Fruit fly (Drosophila melanogaster) whole organism, embryonic: ENCODE data around the gene PIG-B.

ENCODE experiments used
- Bgb ChIP-seq: fragments of 200-800 bp; sonication (Bioruptor generic); IDR thresholded peaks from 2 replicates; pipeline ENCODE4 v1.3.6; 2022; ENCODE audit warnings: missing biosample characterization, missing genetic modification characterization; ENCODE audit not compliant: partially characterized antibody
- Bteb2 ChIP-seq: fragments of 200-800 bp; sonication (Bioruptor generic); optimal IDR thresholded peaks from 2 replicates; lab custom pipeline; 2016; ENCODE audit warnings: missing biosample characterization, missing genetic modification characterization
- CG12071 ChIP-seq: fragments of 200-800 bp; sonication (Bioruptor generic); optimal IDR thresholded peaks from 3 replicates; lab custom pipeline; 2018; ENCODE audit warnings: missing biosample characterization, mild to moderate bottlenecking, missing genetic modification characterization
- CG12104 ChIP-seq: fragments of 200-800 bp; sonication (Bioruptor generic); optimal IDR thresholded peaks from 3 replicates; lab custom pipeline; 2016; ENCODE audit warnings: missing biosample characterization, missing genetic modification characterization
- CG13424 ChIP-seq: fragments of 200-800 bp; sonication (Bioruptor generic); optimal IDR thresholded peaks from 2 replicates; lab custom pipeline; 2019; ENCODE audit warnings: missing biosample characterization, mild to moderate bottlenecking, missing genetic modification characterization, moderate library complexity
- CG14441 ChIP-seq: fragments of 200-800 bp; sonication (Bioruptor generic); IDR thresholded peaks from 2 replicates; pipeline ENCODE4 v1.3.6; 2022; ENCODE audit warnings: missing biosample characterization, missing genetic modification characterization
- CG14667 ChIP-seq: fragments of 200-800 bp; sonication (Bioruptor generic); IDR thresholded peaks from 2 replicates; pipeline ENCODE4 v1.3.6; 2022; ENCODE audit warnings: missing biosample characterization, missing genetic modification characterization
- CG14965 ChIP-seq: fragments of 200-800 bp; sonication (Bioruptor generic); optimal IDR thresholded peaks from 2 replicates; lab custom pipeline; 2016; ENCODE audit warnings: missing biosample characterization, missing genetic modification characterization, borderline replicate concordance
- CG1602 ChIP-seq: fragments of 200-800 bp; sonication (Bioruptor generic); optimal IDR thresholded peaks from 3 replicates; lab custom pipeline; 2016; ENCODE audit warnings: missing biosample characterization, missing genetic modification characterization
- CG16815 ChIP-seq: fragments of 200-800 bp; sonication (Bioruptor generic); optimal IDR thresholded peaks from 3 replicates; lab custom pipeline; 2017; ENCODE audit warnings: missing biosample characterization, mild to moderate bottlenecking, missing genetic modification characterization
- CG17568 ChIP-seq: fragments of 200-800 bp; sonication (Bioruptor generic); optimal IDR thresholded peaks from 2 replicates; lab custom pipeline; 2018; ENCODE audit warnings: missing biosample characterization, mild to moderate bottlenecking, missing genetic modification characterization, moderate library complexity
- CG18262 ChIP-seq: fragments of 200-800 bp; optimal IDR thresholded peaks from 3 replicates; lab custom pipeline; 2019; ENCODE audit warnings: missing biosample characterization, mild to moderate bottlenecking, missing genetic modification characterization, moderate library complexity
- CG2202 ChIP-seq: fragments of 200-800 bp; sonication (Bioruptor generic); optimal IDR thresholded peaks from 2 replicates; lab custom pipeline; 2018; ENCODE audit warnings: missing biosample characterization, mild to moderate bottlenecking, missing genetic modification characterization
- CG2678 ChIP-seq: fragments of 200-800 bp; sonication (Bioruptor generic); optimal IDR thresholded peaks from 3 replicates; lab custom pipeline; 2019; ENCODE audit warnings: missing biosample characterization, mild to moderate bottlenecking, missing genetic modification characterization, moderate library complexity
- CG34376 ChIP-seq: fragments of 200-800 bp; sonication (Bioruptor generic); optimal IDR thresholded peaks from 2 replicates; lab custom pipeline; 2018; ENCODE audit warnings: missing biosample characterization, mild to moderate bottlenecking, missing genetic modification characterization
- CG3838 ChIP-seq: fragments of 200-800 bp; sonication (Bioruptor generic); optimal IDR thresholded peaks from 3 replicates; lab custom pipeline; 2016; ENCODE audit warnings: missing biosample characterization, missing genetic modification characterization
- CG7271 ChIP-seq: fragments of 200-800 bp; sonication (Bioruptor generic); optimal IDR thresholded peaks from 2 replicates; lab custom pipeline; 2018; ENCODE audit warnings: missing biosample characterization, mild to moderate bottlenecking, missing genetic modification characterization, moderate library complexity
- CG8478 ChIP-seq: fragments of >200 bp; optimal IDR thresholded peaks from 2 replicates; lab custom pipeline; 2018
- CG8765 ChIP-seq: fragments of 200-800 bp; sonication (Bioruptor generic); IDR thresholded peaks from 2 replicates; pipeline ENCODE4 v1.3.6; 2022; ENCODE audit warnings: missing biosample characterization, missing genetic modification characterization
- CHES-1-like ChIP-seq: fragments of 200-800 bp; sonication (Bioruptor generic); optimal IDR thresholded peaks from 2 replicates; lab custom pipeline; 2016; ENCODE audit warnings: missing biosample characterization, missing genetic modification characterization
- Camta ChIP-seq: fragments of 200-800 bp; sonication (Bioruptor generic); optimal IDR thresholded peaks from 2 replicates; lab custom pipeline; 2016; ENCODE audit warnings: missing biosample characterization, missing genetic modification characterization
- D19B ChIP-seq: fragments of 200-800 bp; sonication (Bioruptor generic); optimal IDR thresholded peaks from 2 replicates; lab custom pipeline; 2017; ENCODE audit warnings: missing biosample characterization, mild to moderate bottlenecking, missing genetic modification characterization
- Dip2 ChIP-seq: fragments of 200-800 bp; sonication (Bioruptor generic); IDR thresholded peaks from 2 replicates; pipeline ENCODE4 v1.3.6; 2022; ENCODE audit warnings: missing biosample characterization, missing genetic modification characterization
- H2.0 ChIP-seq: fragments of 200-800 bp; sonication (Bioruptor generic); IDR thresholded peaks from 2 replicates; pipeline ENCODE4 v1.3.6; 2022; ENCODE audit warnings: missing biosample characterization, missing genetic modification characterization
- HLH4C ChIP-seq: fragments of 200-800 bp; sonication (Bioruptor generic); IDR thresholded peaks from 3 replicates; pipeline ENCODE4 v1.3.6; 2022; ENCODE audit warnings: missing biosample characterization, missing genetic modification characterization; ENCODE audit not compliant: partially characterized antibody
- HLH54F ChIP-seq: fragments of 200-800 bp; sonication (Bioruptor generic); optimal IDR thresholded peaks from 3 replicates; lab custom pipeline; 2016; ENCODE audit warnings: missing biosample characterization, missing genetic modification characterization
- Hmr ChIP-seq: fragments of 200-800 bp; sonication (Bioruptor generic); optimal IDR thresholded peaks from 3 replicates; lab custom pipeline; 2017; ENCODE audit warnings: mild to moderate bottlenecking, missing biosample characterization, missing genetic modification reagents, missing genetic modification characterization
- Hmx ChIP-seq: fragments of 200-800 bp; sonication (Bioruptor generic); optimal IDR thresholded peaks from 2 replicates; lab custom pipeline; 2016; ENCODE audit warnings: missing biosample characterization, missing genetic modification characterization
- Mad ChIP-seq: fragments of 200-800 bp; sonication (Bioruptor generic); optimal IDR thresholded peaks from 2 replicates; lab custom pipeline; 2016; ENCODE audit warnings: missing biosample characterization, missing genetic modification characterization
- Nf-YB ChIP-seq: fragments of 200-800 bp; sonication (Bioruptor generic); optimal IDR thresholded peaks from 3 replicates; lab custom pipeline; 2019; ENCODE audit warnings: missing biosample characterization, mild to moderate bottlenecking, missing genetic modification characterization, moderate library complexity
- ap ChIP-seq: fragments of 200-800 bp; sonication (Bioruptor generic); IDR thresholded peaks from 2 replicates; pipeline ENCODE4 v1.3.6; 2022; ENCODE audit warnings: missing biosample characterization, missing genetic modification characterization
- ash1 ChIP-seq: fragments of 200-800 bp; sonication (Bioruptor generic); optimal IDR thresholded peaks from 2 replicates; lab custom pipeline; 2018; ENCODE audit warnings: missing biosample characterization, mild to moderate bottlenecking, missing genetic modification characterization
- cg ChIP-seq: fragments of 200-800 bp; sonication (Bioruptor generic); optimal IDR thresholded peaks from 3 replicates; lab custom pipeline; 2019; ENCODE audit warnings: missing biosample characterization, mild to moderate bottlenecking, missing genetic modification characterization, moderate library complexity
- chif ChIP-seq, 2 experiments: fragments of 200-800 bp; sonication (Bioruptor generic); optimal IDR thresholded peaks; 3 replicates each; lab custom pipeline; 2016; ENCODE audit warnings: missing biosample characterization in 2 of 2, missing genetic modification characterization in 2 of 2
- gce ChIP-seq: fragments of 200-800 bp; sonication (Bioruptor generic); IDR thresholded peaks from 3 replicates; pipeline ENCODE4 v1.3.6; 2022; ENCODE audit warnings: missing biosample characterization, missing genetic modification characterization
- gcm ChIP-seq: fragments of 200-800 bp; sonication (Bioruptor generic); optimal IDR thresholded peaks from 2 replicates; lab custom pipeline; 2019; ENCODE audit warnings: missing biosample characterization, mild to moderate bottlenecking, missing genetic modification characterization, moderate library complexity
- hkb ChIP-seq, 2 experiments: fragments of 200-800 bp in 1 of 2; fragments of >200 bp in 1 of 2; sonication (Bioruptor generic) in 1 of 2; IDR thresholded peaks in 1 of 2; optimal IDR thresholded peaks in 1 of 2; 2 replicates each; pipeline versions ENCODE4 v1.3.6 to Lab custom; 2017 to 2022; ENCODE audit warnings: missing biosample characterization in 1 of 2, missing genetic modification characterization in 1 of 2
- hth ChIP-seq: fragments of >200 bp; optimal IDR thresholded peaks from 2 replicates; lab custom pipeline; 2017; ENCODE audit warnings: inconsistent platforms
- ind ChIP-seq: fragments of 200-800 bp; sonication (Bioruptor generic); optimal IDR thresholded peaks from 3 replicates; lab custom pipeline; 2016; ENCODE audit warnings: missing biosample characterization, missing genetic modification characterization
- inv ChIP-seq: fragments of 200-800 bp; sonication (Bioruptor generic); IDR thresholded peaks from 2 replicates; pipeline ENCODE4 v1.3.6; 2022; ENCODE audit warnings: missing biosample characterization, missing genetic modification characterization; ENCODE audit not compliant: partially characterized antibody
- jigr1 ChIP-seq: fragments of 200-800 bp; sonication (Bioruptor generic); IDR thresholded peaks from 3 replicates; pipeline ENCODE4 v1.3.6; 2022; ENCODE audit warnings: missing biosample characterization, missing genetic modification characterization
- p53 ChIP-seq: fragments of 200-800 bp; sonication (Bioruptor generic); optimal IDR thresholded peaks from 2 replicates; lab custom pipeline; 2016; ENCODE audit warnings: missing biosample characterization, missing genetic modification characterization
- phol ChIP-seq: fragments of 200-800 bp; sonication (Bioruptor generic); optimal IDR thresholded peaks from 3 replicates; lab custom pipeline; 2018; ENCODE audit warnings: missing biosample characterization, mild to moderate bottlenecking, missing genetic modification characterization, moderate library complexity
- slou ChIP-seq: fragments of 200-800 bp; sonication (Bioruptor generic); optimal IDR thresholded peaks from 3 replicates; lab custom pipeline; 2016; ENCODE audit warnings: missing biosample characterization, missing genetic modification characterization
- slp2 ChIP-seq: fragments of 200-800 bp; sonication (Bioruptor generic); optimal IDR thresholded peaks from 2 replicates; lab custom pipeline; 2016; ENCODE audit warnings: missing biosample characterization, missing genetic modification characterization
- ssp ChIP-seq: fragments of 200-800 bp; sonication (Bioruptor generic); IDR thresholded peaks from 2 replicates; pipeline ENCODE4 v1.3.6; 2022; ENCODE audit warnings: missing biosample characterization, missing genetic modification characterization
- tll ChIP-seq, 2 experiments: fragments of 200-800 bp in 1 of 2; fragments of >200 bp in 1 of 2; sonication (Bioruptor generic) in 1 of 2; optimal IDR thresholded peaks; 2 replicates each; lab custom pipeline; 2017 to 2019; ENCODE audit warnings: missing biosample characterization in 2 of 2, missing genetic modification characterization in 2 of 2, mild to moderate bottlenecking in 1 of 2, moderate library complexity in 1 of 2
- zen2 ChIP-seq: fragments of 200-800 bp; sonication (Bioruptor generic); IDR thresholded peaks from 3 replicates; pipeline ENCODE4 v1.3.6; 2022; ENCODE audit warnings: missing biosample characterization, missing genetic modification characterization; ENCODE audit not compliant: partially characterized antibody
- zfh1 ChIP-seq: fragments of 200-800 bp; sonication (Bioruptor generic); IDR thresholded peaks from 3 replicates; pipeline ENCODE4 v1.3.6; 2022; ENCODE audit warnings: missing biosample characterization, missing genetic modification characterization

Gene PIG-B

dm6 chr3L:3764338-3764737 lies 46.7 kb upstream of the PIG-B start:
- TF ChIP-seq Nf-YB (GFP tag; lab: Kevin White, UChicago) (no peak), CG34376 (GFP tag; lab: Kevin White, UChicago) (no peak), HLH4C (GFP tag; lab: Robert Waterston, UW) (no peak), CG1602 (GFP tag; lab: Kevin White, UChicago) (no peak), Bteb2 (no peak), zen2 (GFP tag; lab: Robert Waterston, UW) (no peak), CG12104 (no peak), CG7271 (no peak), phol (tag; lab: Kevin White, UChicago) (no peak), CG3838 (GFP tag; lab: Kevin White, UChicago) (no peak), chif (GFP tag; optimal IDR thresholded peaks at IDR 0.05; lab: Kevin White, UChicago) (no peak), cg (GFP tag; lab: Kevin White, UChicago) (no peak), CG16815 (GFP tag; lab: Kevin White, UChicago) (no peak), CG12071 (GFP tag; lab: Kevin White, UChicago) (no peak), hkb (optimal IDR thresholded peaks at IDR 0.05; lab: Kevin White, UChicago) (no peak), hkb (GFP tag; IDR thresholded peaks at IDR 0.05; lab: Robert Waterston, UW) (no peak), Mad (GFP tag; lab: Kevin White, UChicago) (no peak)
- TF ChIP-seq, all 482 proteins: peak for 0

DNA sequence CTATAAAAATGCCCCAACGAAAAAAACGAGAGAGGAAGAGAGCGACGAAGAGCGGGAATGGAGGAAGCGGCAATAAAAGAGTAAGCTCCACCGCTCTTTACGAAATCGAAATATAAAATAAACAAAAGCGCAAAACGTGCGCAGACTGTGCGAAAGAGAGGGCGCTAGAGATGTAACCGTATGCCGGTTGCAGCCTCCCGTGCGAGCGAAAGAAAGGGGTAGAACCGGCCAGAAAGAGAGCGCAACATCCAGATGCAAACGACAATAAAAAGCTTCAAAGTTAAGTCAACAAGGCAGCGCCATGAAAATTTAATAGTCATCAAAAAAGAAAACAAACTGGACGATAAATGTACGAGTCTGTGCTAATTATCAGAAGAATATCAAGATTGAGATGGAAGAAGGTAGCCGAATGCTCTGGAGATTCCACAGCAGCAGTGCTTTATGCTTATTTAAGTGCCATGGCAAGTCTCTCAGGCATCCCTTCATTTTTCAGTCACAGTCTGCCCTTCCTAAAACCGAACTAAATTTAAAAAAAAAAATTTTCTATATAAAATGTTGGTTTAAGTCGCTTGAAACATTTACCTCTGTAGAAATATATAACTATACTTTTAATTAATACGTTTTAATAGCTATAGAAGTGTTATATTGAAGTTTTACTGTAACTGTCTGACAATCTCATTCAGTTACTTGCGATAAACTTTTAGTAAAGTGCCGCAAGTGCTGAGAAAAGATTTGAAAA lies 45.1 kb upstream of the PIG-B start:
- TF ChIP-seq H2.0 (GFP tag; lab: Robert Waterston, UW) (peak; percentile 75), CG14965 (no peak), ssp (GFP tag; lab: Robert Waterston, UW) (peak; percentile 70), CG2678 (tag; lab: Kevin White, UChicago) (peak; percentile 87), inv (no peak), zfh1 (peak; percentile 56), Dip2 (no peak), CG17568 (peak; percentile 8), ind (GFP tag; lab: Kevin White, UChicago) (peak; percentile 44), hth (lab: Kevin White, UChicago) (no peak), CG14667 (GFP tag; lab: Robert Waterston, UW) (peak; percentile 74), Hmx (GFP tag; lab: Kevin White, UChicago) (peak; percentile 38), D19B (GFP tag; lab: Kevin White, UChicago) (peak; percentile 64), CG8765 (GFP tag; lab: Robert Waterston, UW) (no peak), Bgb (GFP tag; lab: Robert Waterston, UW) (no peak), jigr1 (0 out of 3 replicates have a peak, but pooled peaks have one; percentile 31), HLH54F (GFP tag; lab: Kevin White, UChicago) (no peak), gcm (GFP tag; lab: Kevin White, UChicago) (peak; percentile 49), tll (GFP tag; optimal IDR thresholded peaks at IDR 0.05; lab: Kevin White, UChicago) (no peak), CG8478 (lab: Kevin White, UChicago) (no peak), CHES-1-like (GFP tag; lab: Kevin White, UChicago) (peak; percentile 17), Bteb2 (peak; percentile 6), Camta (GFP tag; lab: Kevin White, UChicago) (peak; percentile 1), slou (GFP tag; lab: Kevin White, UChicago) (peak; percentile 42), gce (GFP tag; lab: Robert Waterston, UW) (no peak), ash1 (GFP tag; lab: Kevin White, UChicago) (no peak), CG18262 (tag; lab: Kevin White, UChicago) (peak; percentile 79), Hmr (peak; percentile 54), CG2202 (tag; lab: Kevin White, UChicago) (no peak), p53 (GFP tag; lab: Kevin White, UChicago) (no peak), ap (GFP tag; lab: Robert Waterston, UW) (peak; percentile 56), CG13424 (tag; lab: Kevin White, UChicago) (peak; percentile 88), slp2 (GFP tag; lab: Kevin White, UChicago) (no peak), CG14441 (GFP tag; lab: Robert Waterston, UW) (peak; percentile 79)
